Worm (Caenorhabditis elegans): Measurements from ENCODE around the gene Y50E8A.22.

Gene Y50E8A.22

DNA sequence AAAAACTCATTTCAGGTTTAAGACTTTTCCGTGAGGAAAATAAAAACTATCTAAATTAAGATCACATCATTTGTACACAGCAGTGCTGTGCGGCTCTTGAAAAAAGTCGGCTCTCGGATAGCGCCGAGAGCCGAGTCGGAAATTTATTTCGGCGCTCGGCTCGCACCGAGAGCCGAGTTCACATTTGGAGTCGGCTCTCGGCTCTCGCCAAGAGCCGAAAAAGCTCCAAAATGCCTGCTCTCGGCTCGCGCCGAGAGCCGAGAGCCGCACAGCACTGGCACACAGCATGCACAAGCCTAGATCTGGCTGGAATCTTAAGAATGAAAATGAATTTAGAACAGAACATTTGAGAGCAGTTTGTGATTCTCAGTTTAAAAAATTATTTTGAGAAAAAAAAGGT, 1.9 kb downstream of the Y50E8A.22 start:
- no peak for TF ChIP-seq dao-5 (tag; optimal IDR thresholded peaks at IDR 0.05)
- TF ChIP-seq W03F9.2 (tag; optimal IDR thresholded peaks at IDR 0.05) = no peak
- no peak for TF ChIP-seq him-1 (tag; optimal IDR thresholded peaks at IDR 0.05)

ce11 chrV:14744824-14745223, 4.1 kb downstream of the Y50E8A.22 start:
- no peak for TF ChIP-seq W03F9.2 (tag; optimal IDR thresholded peaks at IDR 0.05)
- no peak for TF ChIP-seq him-1 (tag; optimal IDR thresholded peaks at IDR 0.05)
- no peak for TF ChIP-seq dao-5 (tag; optimal IDR thresholded peaks at IDR 0.05)

- no peak for TF ChIP-seq him-1 (tag; optimal IDR thresholded peaks at IDR 0.05)
- TF ChIP-seq W03F9.2 (tag; optimal IDR thresholded peaks at IDR 0.05) = no peak
These were observed 7.7 kb downstream of the Y50E8A.22 start, which contains the start of gene Y50E8A.6 for ce11 chrV:14741233-14741632. Y50E8A.6 (minus strand) TSS chrV:14741333.

ce11 chrV:14736851-14737250, 12.0 kb downstream of the Y50E8A.22 start, which contains the start of gene Y50E8A.5:
Y50E8A.5 (minus strand) TSS chrV:14736951.
- TF ChIP-seq dao-5 (tag; optimal IDR thresholded peaks at IDR 0.05) = no peak
- TF ChIP-seq W03F9.2 (tag; optimal IDR thresholded peaks at IDR 0.05) = no peak
- no peak for TF ChIP-seq him-1 (tag; optimal IDR thresholded peaks at IDR 0.05)

- no peak for TF ChIP-seq him-1 (tag; optimal IDR thresholded peaks at IDR 0.05)
- TF ChIP-seq W03F9.2 (tag; optimal IDR thresholded peaks at IDR 0.05) = no peak
- TF ChIP-seq dao-5 (tag; optimal IDR thresholded peaks at IDR 0.05) = no peak
These were observed 14.6 kb downstream of the Y50E8A.22 start, which contains the start of gene unc-61 for ce11 chrV:14734187-14734765. unc-61 (minus strand) TSS chrV:14734237.

ce11 chrV:14729343-14729742, 19.5 kb downstream of the Y50E8A.22 start, which contains the start of gene oig-3:
oig-3 (plus strand) TSS chrV:14729643.
- TF ChIP-seq dao-5 (tag; optimal IDR thresholded peaks at IDR 0.05) (no peak), W03F9.2 (tag; optimal IDR thresholded peaks at IDR 0.05) (no peak), him-1 (tag; optimal IDR thresholded peaks at IDR 0.05) (no peak)

DNA sequence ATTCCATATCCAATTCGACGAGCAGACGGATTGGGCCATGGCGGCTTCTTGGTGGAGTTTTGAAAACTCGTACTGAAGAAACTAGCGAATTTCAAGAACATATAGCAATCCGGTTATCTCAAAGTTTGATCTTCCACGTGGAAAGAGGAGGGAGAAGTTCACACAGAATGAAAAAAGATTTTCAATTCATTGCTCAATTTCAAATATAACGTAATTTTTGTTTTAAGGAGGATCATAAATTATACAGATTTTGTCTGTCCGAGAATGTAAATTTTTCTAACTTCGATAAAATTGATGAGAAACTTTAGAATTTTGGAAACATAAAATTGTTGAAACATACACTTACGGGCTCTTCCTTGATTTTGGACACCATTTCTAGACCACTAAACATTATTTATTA, 20.1 kb downstream of the Y50E8A.22 start, which contains the start of gene Y50E8A.2:
TSS of gene Y50E8A.2 (minus strand) at position 101 of the 400 bp plus-strand sequence.
- no peak for TF ChIP-seq W03F9.2 (tag; optimal IDR thresholded peaks at IDR 0.05)
- TF ChIP-seq him-1 (tag; optimal IDR thresholded peaks at IDR 0.05) = no peak
- TF ChIP-seq dao-5 (tag; optimal IDR thresholded peaks at IDR 0.05) = no peak

- no peak for TF ChIP-seq him-1 (tag; optimal IDR thresholded peaks at IDR 0.05)
- no peak for TF ChIP-seq dao-5 (tag; optimal IDR thresholded peaks at IDR 0.05)
- no peak for TF ChIP-seq W03F9.2 (tag; optimal IDR thresholded peaks at IDR 0.05)
These were observed 22.3 kb downstream of the Y50E8A.22 start, which contains the start of gene Y50E8A.1 for ce11 chrV:14726596-14726995. Y50E8A.1 (plus strand) TSS chrV:14726896.

DNA sequence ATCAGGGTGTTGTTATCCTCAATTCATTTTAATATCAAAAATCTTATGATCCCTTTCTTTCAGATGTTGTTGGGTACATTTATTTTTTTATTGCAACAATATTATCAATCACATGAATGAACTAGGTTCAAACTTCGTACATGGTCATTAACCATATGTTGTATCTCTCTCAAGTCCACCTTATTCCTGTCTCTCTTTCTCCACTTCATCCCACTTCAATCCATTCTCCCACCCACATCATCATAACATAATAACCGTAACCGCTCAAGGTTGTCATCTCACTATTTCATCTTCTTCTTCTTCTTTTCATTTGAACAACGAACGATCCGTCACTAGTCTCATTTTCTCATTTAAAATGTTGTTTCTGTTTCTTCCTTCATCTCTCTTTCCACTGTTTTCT, 23.5 kb downstream of the Y50E8A.22 start:
- no peak for TF ChIP-seq him-1 (tag; optimal IDR thresholded peaks at IDR 0.05)
- TF ChIP-seq W03F9.2 (tag; optimal IDR thresholded peaks at IDR 0.05) = no peak
- no peak for TF ChIP-seq dao-5 (tag; optimal IDR thresholded peaks at IDR 0.05)

ce11 chrV:14723020-14723419, 25.9 kb downstream of the Y50E8A.22 start, which contains the start of gene R08A2.7:
R08A2.7 (plus strand) TSS chrV:14723320.
- no peak for TF ChIP-seq W03F9.2 (tag; optimal IDR thresholded peaks at IDR 0.05)
- TF ChIP-seq dao-5 (tag; optimal IDR thresholded peaks at IDR 0.05) = no peak
- no peak for TF ChIP-seq him-1 (tag; optimal IDR thresholded peaks at IDR 0.05)

ce11 chrV:14719491-14719890, 29.4 kb downstream of the Y50E8A.22 start, which contains the start of gene R08A2.1:
R08A2.1 (minus strand) TSS chrV:14719591.
- TF ChIP-seq dao-5 (tag; optimal IDR thresholded peaks at IDR 0.05) (no peak), him-1 (tag; optimal IDR thresholded peaks at IDR 0.05) (no peak), W03F9.2 (tag; optimal IDR thresholded peaks at IDR 0.05) (no peak)

DNA sequence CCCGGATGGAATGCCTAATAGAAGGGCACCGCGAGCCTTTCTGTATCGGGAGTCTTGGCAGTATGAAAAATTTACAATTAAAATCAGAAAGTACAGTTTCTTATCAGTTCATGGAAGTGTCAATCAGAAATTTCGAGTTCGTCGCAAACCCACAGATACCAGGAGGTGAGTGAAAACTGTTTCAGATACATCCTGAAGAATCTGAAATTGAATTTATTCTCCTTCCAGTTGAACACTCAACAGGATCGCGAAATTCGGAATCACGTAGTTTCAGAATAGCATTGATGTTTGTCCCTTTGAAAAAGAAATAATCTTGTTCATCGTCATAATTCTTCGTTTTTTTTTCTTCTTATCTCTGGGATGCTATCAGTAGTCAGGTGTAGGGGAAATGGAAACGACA, 32.8 kb downstream of the Y50E8A.22 start, which contains the start of gene fbxa-147:
TSS of gene fbxa-147 (plus strand) at position 386 of the 400 bp plus-strand sequence.
- no peak for TF ChIP-seq W03F9.2 (tag; optimal IDR thresholded peaks at IDR 0.05)
- no peak for TF ChIP-seq him-1 (tag; optimal IDR thresholded peaks at IDR 0.05)
- TF ChIP-seq dao-5 (tag; optimal IDR thresholded peaks at IDR 0.05) = no peak

- no peak for TF ChIP-seq W03F9.2 (tag; optimal IDR thresholded peaks at IDR 0.05)
- no peak for TF ChIP-seq dao-5 (tag; optimal IDR thresholded peaks at IDR 0.05)
- no peak for TF ChIP-seq him-1 (tag; optimal IDR thresholded peaks at IDR 0.05)
These were observed 33.3 kb downstream of the Y50E8A.22 start, which contains the start of gene R08A2.2 for ce11 chrV:14715608-14716007. R08A2.2 (minus strand) TSS chrV:14715708.

- TF ChIP-seq W03F9.2 (tag; optimal IDR thresholded peaks at IDR 0.05) (no peak), dao-5 (tag; optimal IDR thresholded peaks at IDR 0.05) (no peak), him-1 (tag; optimal IDR thresholded peaks at IDR 0.05) (no peak)
These were observed 36.6 kb downstream of the Y50E8A.22 start, which contains the start of gene R08A2.5 for ce11 chrV:14712316-14712715. R08A2.5 (plus strand) TSS chrV:14712616.

All from whole organism, L4/young adult.